Worm (Caenorhabditis elegans) whole organism, L1 larva: ENCODE data around the gene abu-12.

Experiments used
- C16A3.4 ChIP-seq: fragments of 150-350 bp; optimal IDR thresholded peaks from 2 replicates; lab custom pipeline; 2014; ENCODE audit warnings: missing biosample characterization, missing genetic modification characterization
- ets-5 ChIP-seq: fragments of 200-800 bp; sonication (Bioruptor generic); IDR thresholded peaks from 2 replicates; pipeline ENCODE4 v1.3.6; 2022; ENCODE audit warnings: missing genetic modification characterization, missing compliant biosample characterization
- fos-1 ChIP-seq: fragments of 150-350 bp; optimal IDR thresholded peaks from 2 replicates; lab custom pipeline; 2014; ENCODE audit warnings: missing biosample characterization, missing genetic modification characterization
- hpl-2 ChIP-seq: fragments of 150-350 bp; optimal IDR thresholded peaks from 2 replicates; lab custom pipeline; 2014; ENCODE audit warnings: missing biosample characterization, missing genetic modification reagents, missing genetic modification characterization
- lin-39 ChIP-seq: fragments of 150-350 bp; optimal IDR thresholded peaks from 2 replicates; lab custom pipeline; 2014; ENCODE audit warnings: missing biosample characterization, missing genetic modification reagents, missing genetic modification characterization
- skn-1 ChIP-seq: fragments of 150-350 bp; optimal IDR thresholded peaks from 2 replicates; lab custom pipeline; 2014; ENCODE audit warnings: missing biosample characterization, missing genetic modification characterization
- snpc-4 ChIP-seq: fragments of 150-350 bp; optimal IDR thresholded peaks from 2 replicates; lab custom pipeline; 2014; ENCODE audit warnings: missing biosample characterization, missing genetic modification characterization
- unc-130 ChIP-seq: fragments of 150-350 bp; optimal IDR thresholded peaks from 2 replicates; lab custom pipeline; 2017; ENCODE audit warnings: missing biosample characterization, missing genetic modification characterization, inconsistent platforms
- unc-98 ChIP-seq: fragments of 200-800 bp; sonication (Bioruptor generic); IDR thresholded peaks from 2 replicates; pipeline ENCODE4 v1.3.6; 2022; ENCODE audit warnings: missing genetic modification characterization, missing compliant biosample characterization

DNA sequence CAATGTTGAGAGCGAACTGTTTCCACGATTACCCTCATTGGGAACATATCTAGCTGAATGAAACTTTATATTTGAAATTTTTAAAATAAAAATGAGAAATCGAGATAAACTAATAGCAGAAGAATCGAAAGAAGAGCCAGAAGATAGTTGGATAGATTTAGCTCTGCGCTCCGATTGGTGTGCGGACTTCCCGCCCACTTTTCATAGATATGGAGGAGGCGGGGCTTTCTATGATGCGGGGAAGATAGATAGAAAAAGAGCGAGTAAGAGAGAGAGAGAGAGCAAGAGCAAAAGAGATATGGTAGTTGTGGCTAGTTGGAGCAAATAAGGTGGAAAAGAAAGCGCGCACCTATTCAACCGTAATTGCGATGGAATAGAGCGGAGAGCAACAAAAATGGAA is 23.7 kb downstream of the abu-12 start, which contains the start of gene dve-1:
- TF ChIP-seq C16A3.4 (tag; lab: Kevin White, UChicago) = no peak
- no peak for TF ChIP-seq unc-130 (tag; lab: Kevin White, UChicago)
- no peak for TF ChIP-seq fos-1 (tag; lab: Kevin White, UChicago)
- no peak for TF ChIP-seq ets-5
- TF ChIP-seq skn-1 (tag; lab: Kevin White, UChicago) = no peak
- no peak for TF ChIP-seq unc-98 (GFP tag; lab: Robert Waterston, UW)
- TF ChIP-seq snpc-4 (tag; lab: Kevin White, UChicago) = no peak
- no peak for TF ChIP-seq hpl-2
- TF ChIP-seq lin-39 = no peak
